Worm (Caenorhabditis elegans) whole organism, L4/young adult: Measurements from ENCODE around the gene K07H8.5.

ENCODE experiments used
- dao-5 ChIP-seq: sonication (generic microtip); optimal IDR thresholded peaks from 2 replicates; lab custom pipeline; 2016; ENCODE audit warnings: missing genotype, missing genetic modification characterization, moderate library complexity, missing compliant biosample characterization
- him-1 ChIP-seq: sonication (generic microtip); optimal IDR thresholded peaks from 2 replicates; lab custom pipeline; 2016; ENCODE audit warnings: missing genotype, missing genetic modification reagents, missing genetic modification characterization, missing compliant biosample characterization

DNA sequence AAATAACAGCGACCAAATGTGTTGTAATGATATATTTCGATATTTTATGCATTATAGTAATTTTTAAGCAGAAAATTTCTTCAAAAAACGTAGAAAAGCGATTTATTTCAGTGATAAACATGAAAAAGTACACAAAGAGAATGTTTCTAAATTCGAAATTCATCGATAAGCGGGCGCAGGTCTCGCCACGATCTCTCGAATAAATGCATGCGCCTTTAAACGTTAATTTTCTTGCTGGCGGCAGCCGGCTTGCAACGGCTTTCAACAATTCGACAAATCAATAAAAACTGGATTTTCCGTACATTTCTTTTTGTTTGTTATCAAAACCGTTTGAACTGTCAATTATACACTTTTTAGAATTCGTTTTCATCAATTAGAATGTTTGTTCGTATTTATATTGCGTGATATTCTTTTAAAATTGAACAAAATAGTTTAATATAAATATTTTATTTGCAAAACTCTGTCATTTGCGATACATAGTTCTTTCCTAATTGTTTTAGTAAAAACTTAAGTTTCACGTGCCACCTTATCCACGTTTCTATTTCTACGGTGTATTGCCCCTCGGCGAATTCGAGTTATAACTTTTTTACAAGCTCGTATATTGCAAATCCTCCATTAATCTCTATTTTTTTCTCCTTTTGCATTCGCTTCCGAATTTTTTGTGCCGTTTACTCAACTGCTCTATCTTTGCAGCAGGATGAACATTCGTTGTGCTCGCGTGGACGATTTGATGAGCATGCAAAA, 21.6 kb downstream of the K07H8.5 start, which contains the start of gene daf-31:
- no peak for TF ChIP-seq him-1 (tag; lab: Kevin White, UChicago)
- TF ChIP-seq dao-5 (tag; lab: Kevin White, UChicago): no peak
